Worm (Caenorhabditis elegans): ENCODE measurements around the gene arrd-15.

Gene arrd-15

DNA sequence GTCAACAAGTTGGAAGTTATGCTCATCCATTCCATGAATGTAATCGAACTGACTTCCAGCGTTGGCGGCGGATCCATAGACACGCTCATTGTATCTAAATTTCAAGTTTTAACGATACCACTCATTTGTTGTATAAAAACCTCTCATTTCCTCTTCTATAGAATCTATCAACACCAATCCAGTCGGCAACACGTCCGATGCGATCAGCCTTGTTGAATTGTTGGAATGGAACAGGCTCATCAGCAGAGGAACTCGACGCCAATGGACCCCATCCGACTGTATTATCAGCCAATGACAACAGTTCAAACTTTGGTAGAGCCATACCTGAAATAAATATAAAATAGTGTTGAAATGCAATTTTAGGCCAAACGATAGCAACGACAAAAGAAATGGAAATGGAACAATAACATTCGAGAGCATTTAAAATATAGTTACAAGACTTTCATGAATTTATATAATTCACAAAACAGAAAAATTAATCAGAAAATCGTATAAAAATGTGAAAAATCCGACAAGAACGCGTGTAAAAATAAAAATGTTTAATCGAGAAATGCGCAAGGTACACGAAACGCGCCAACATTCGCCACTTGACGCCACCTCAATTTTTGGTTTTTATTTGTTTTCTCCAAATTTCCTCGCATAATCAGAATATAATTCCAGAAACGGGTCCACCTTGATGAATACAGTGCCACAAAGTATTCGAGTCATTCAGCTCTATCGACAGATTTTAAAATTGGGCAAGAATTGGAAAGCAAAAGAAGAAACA lies 41.6 kb downstream of the arrd-15 start, which contains the start of the genes eif-3.D and R08D7.4:
Gene eif-3.D (minus strand): TSS at position 324 of the 766 bp plus-strand sequence.
Gene R08D7.4 (plus strand): TSS at position 638 of the 766 bp plus-strand sequence.
- TF ChIP-seq sea-2 (GFP tag; IDR thresholded peaks at IDR 0.05) (no peak), ccch-3 (GFP tag; optimal IDR thresholded peaks at IDR 0.05) (no peak), cebp-1 (GFP tag; IDR thresholded peaks at IDR 0.05) (no peak), cebp-1 (tag; optimal IDR thresholded peaks at IDR 0.05) (peak; percentile 51), K11D2.4 (GFP tag; IDR thresholded peaks at IDR 0.05) (no peak), F39B2.1 (GFP tag; IDR thresholded peaks at IDR 0.05) (no peak), B0336.3 (GFP tag; IDR thresholded peaks at IDR 0.05) (no peak), fkh-3 (tag; optimal IDR thresholded peaks at IDR 0.05) (no peak), ekl-4 (GFP tag; IDR thresholded peaks at IDR 0.05) (no peak), attf-5 (GFP tag; optimal IDR thresholded peaks at IDR 0.05) (peak; percentile 49), let-607 (tag; optimal IDR thresholded peaks at IDR 0.05) (peak in 1 of 2 experiments; percentile 30), ceh-91 (GFP tag; IDR thresholded peaks at IDR 0.05) (no peak), attf-3 (GFP tag; conservative IDR thresholded peaks at IDR 0.05) (no peak), nfya-1 (tag; optimal IDR thresholded peaks at IDR 0.05; ENCODE audit: borderline replicate concordance, insufficient read depth) (no peak), pbrm-1 (GFP tag; IDR thresholded peaks at IDR 0.05) (no peak), ceh-100 (GFP tag; IDR thresholded peaks at IDR 0.05) (no peak), Y79H2A.3 (GFP tag; conservative IDR thresholded peaks at IDR 0.05) (no peak), bed-1 (GFP tag; IDR thresholded peaks at IDR 0.05) (no peak), F37B4.10 (GFP tag; IDR thresholded peaks at IDR 0.05) (no peak), pha-4 (tag; optimal IDR thresholded peaks at IDR 0.05) (no peak), ztf-25 (GFP tag; IDR thresholded peaks at IDR 0.05) (no peak), unc-130 (GFP tag; optimal IDR thresholded peaks at IDR 0.05) (no peak), C17E4.6 (GFP tag; IDR thresholded peaks at IDR 0.05) (no peak), athp-1 (tag; optimal IDR thresholded peaks at IDR 0.05) (no peak), F10E7.11 (tag; optimal IDR thresholded peaks at IDR 0.05) (no peak), akir-1 (GFP tag; optimal IDR thresholded peaks at IDR 0.05) (no peak), mes-4 (tag; optimal IDR thresholded peaks at IDR 0.05) (no peak), him-1 (tag; optimal IDR thresholded peaks at IDR 0.05) (no peak), T26A5.8 (tag; optimal IDR thresholded peaks at IDR 0.05) (no peak), Y95B8A.8 (GFP tag; IDR thresholded peaks at IDR 0.05) (0 out of 2 replicates have a peak, but pooled peaks have one; percentile 15), rpc-1 (optimal IDR thresholded peaks at IDR 0.05) (no peak), rpc-1 (tag; optimal IDR thresholded peaks at IDR 0.05) (no peak), madf-8 (GFP tag; conservative IDR thresholded peaks at IDR 0.05) (no peak), atf-7 (tag; optimal IDR thresholded peaks at IDR 0.05) (no peak), Y53G8AR.9 (GFP tag; conservative IDR thresholded peaks at IDR 0.05) (no peak), unc-62 (GFP tag; optimal IDR thresholded peaks at IDR 0.05) (no peak), hlh-12 (tag; optimal IDR thresholded peaks at IDR 0.05) (no peak), B0261.1 (tag; optimal IDR thresholded peaks at IDR 0.05) (no peak), dpl-1 (GFP tag; optimal IDR thresholded peaks at IDR 0.05) (peak; percentile 33), zim-3 (tag; optimal IDR thresholded peaks at IDR 0.05) (no peak), rcor-1 (GFP tag; IDR thresholded peaks at IDR 0.05) (no peak), ztf-22 (GFP tag; optimal IDR thresholded peaks at IDR 0.05) (no peak), nhr-90 (tag; optimal IDR thresholded peaks at IDR 0.05) (no peak), rec-8 (tag; optimal IDR thresholded peaks at IDR 0.05) (no peak), lsl-1 (GFP tag; optimal IDR thresholded peaks at IDR 0.05) (peak; percentile 50), snpc-1.1 (tag; optimal IDR thresholded peaks at IDR 0.05; ENCODE audit: insufficient read depth) (no peak), ceh-27 (GFP tag; optimal IDR thresholded peaks at IDR 0.05) (peak; percentile 35), hlh-26 (GFP tag; conservative IDR thresholded peaks at IDR 0.05) (no peak)
